Fruit fly (Drosophila melanogaster): ENCODE data around the gene Sec61gamma.

The Sec61gamma gene

DNA sequence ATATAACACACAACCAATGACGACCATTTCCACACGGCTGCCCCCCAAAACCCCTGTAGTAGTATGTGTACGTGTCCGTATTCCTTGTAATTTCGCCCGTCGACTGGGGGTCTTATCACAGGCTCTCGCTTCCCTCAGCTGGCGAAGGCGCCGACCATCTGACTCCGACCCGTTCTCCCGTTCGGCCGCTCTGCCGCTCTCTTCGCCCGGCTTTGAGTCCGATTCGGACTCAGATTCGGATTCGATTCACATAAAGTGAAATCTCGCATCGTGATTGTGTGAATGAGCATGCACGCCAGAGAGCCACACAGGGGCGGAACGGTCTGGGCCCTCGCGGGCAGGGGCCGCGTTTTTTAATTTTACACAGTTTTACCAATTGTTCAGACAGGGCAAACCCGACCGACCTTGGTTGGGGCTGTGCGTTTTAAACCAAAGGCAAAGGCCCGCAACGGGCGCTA lies 22.6 kb downstream of the Sec61gamma start (continued):
- TF ChIP-seq CG42726 (GFP tag; IDR thresholded peaks at IDR 0.05; ENCODE audit: partially characterized antibody): peak; percentile 82
- TF ChIP-seq CG11696 (GFP tag; IDR thresholded peaks at IDR 0.05): no peak
- TF ChIP-seq phol (tag; optimal IDR thresholded peaks at IDR 0.05): peak; percentile 1
- TF ChIP-seq HmgZ (tag; optimal IDR thresholded peaks at IDR 0.05): peak; percentile 8
- no peak for TF ChIP-seq Hr51 (GFP tag; optimal IDR thresholded peaks at IDR 0.05)
- TF ChIP-seq CG3838 (GFP tag; optimal IDR thresholded peaks at IDR 0.05): no peak
- 0 out of 3 replicates have a peak, but pooled peaks have one; percentile 39 for TF ChIP-seq CG3726 (GFP tag; IDR thresholded peaks at IDR 0.05)
- no peak for TF ChIP-seq Hmr (GFP tag; optimal IDR thresholded peaks at IDR 0.05)
- no peak for TF ChIP-seq CG10267 (tag; optimal IDR thresholded peaks at IDR 0.05)
- no peak for TF ChIP-seq CG4820 (GFP tag; optimal IDR thresholded peaks at IDR 0.05)
- TF ChIP-seq toy (GFP tag; IDR thresholded peaks at IDR 0.05): 0 out of 2 replicates have a peak, but pooled peaks have one; percentile 19
- TF ChIP-seq CG11723 (GFP tag; optimal IDR thresholded peaks at IDR 0.05): no peak
- TF ChIP-seq ham (GFP tag; IDR thresholded peaks at IDR 0.05): no peak
- peak; percentile 89 for TF ChIP-seq Rfx (GFP tag; IDR thresholded peaks at IDR 0.05)
- TF ChIP-seq Nf-YC (tag; optimal IDR thresholded peaks at IDR 0.05): no peak
- no peak for TF ChIP-seq cas (GFP tag; IDR thresholded peaks at IDR 0.05)
- TF ChIP-seq Eip74EF (GFP tag; optimal IDR thresholded peaks at IDR 0.05): no peak
- peak; percentile 37; the same call in 1 of the 2 replicates for TF ChIP-seq peb (GFP tag; IDR thresholded peaks at IDR 0.05)
- TF ChIP-seq salm (tag; optimal IDR thresholded peaks at IDR 0.05): no peak
- no peak for TF ChIP-seq ato (GFP tag; IDR thresholded peaks at IDR 0.05; ENCODE audit: partially characterized antibody)
- TF ChIP-seq CG10366 (GFP tag; IDR thresholded peaks at IDR 0.05): peak; percentile 44
- no peak for TF ChIP-seq Optix (GFP tag; IDR thresholded peaks at IDR 0.05)
- TF ChIP-seq CG14667 (GFP tag; IDR thresholded peaks at IDR 0.05): peak; percentile 35; the same call in 1 of the 2 replicates
- TF ChIP-seq CG6689 (GFP tag; IDR thresholded peaks at IDR 0.05): peak; percentile 53
- peak; percentile 87 for TF ChIP-seq Ets65A (GFP tag)
- TF ChIP-seq sim (GFP tag; IDR thresholded peaks at IDR 0.05): no peak
- peak; percentile 22 for TF ChIP-seq Hsf (GFP tag; optimal IDR thresholded peaks at IDR 0.05)
- peak; percentile 88 for TF ChIP-seq chinmo (GFP tag; IDR thresholded peaks at IDR 0.05; ENCODE audit: partially characterized antibody)
- TF ChIP-seq H2.0 (GFP tag; IDR thresholded peaks at IDR 0.05): peak; percentile 15; the same call in 1 of the 2 replicates
- no peak for TF ChIP-seq croc (GFP tag; conservative IDR thresholded peaks at IDR 0.05)
- peak in 1 of 2 experiments; percentile 21 for TF ChIP-seq Trl (optimal IDR thresholded peaks at IDR 0.05)
- peak; percentile 21 for TF ChIP-seq Trl (GFP tag; optimal IDR thresholded peaks at IDR 0.05)
- peak; percentile 9 for TF ChIP-seq dmrt99B (tag; optimal IDR thresholded peaks at IDR 0.05)
- peak; percentile 70 for TF ChIP-seq amos (GFP tag; IDR thresholded peaks at IDR 0.05; ENCODE audit: partially characterized antibody)
- TF ChIP-seq Med (GFP tag): peak; percentile 92
- peak; percentile 23 for TF ChIP-seq CG13424 (tag; optimal IDR thresholded peaks at IDR 0.05)
- TF ChIP-seq sna (GFP tag; IDR thresholded peaks at IDR 0.05; ENCODE audit: partially characterized antibody): no peak
- TF ChIP-seq CG8478 (optimal IDR thresholded peaks at IDR 0.05): no peak
- peak; percentile 96 for TF ChIP-seq row (GFP tag; IDR thresholded peaks at IDR 0.05)
- TF ChIP-seq fu2 (GFP tag; optimal IDR thresholded peaks at IDR 0.05): no peak
- peak; percentile 12 for TF ChIP-seq CG2712 (tag; optimal IDR thresholded peaks at IDR 0.05)
- TF ChIP-seq CG14441 (GFP tag; IDR thresholded peaks at IDR 0.05): peak; percentile 63
- TF ChIP-seq CG2129 (GFP tag; IDR thresholded peaks at IDR 0.05; ENCODE audit: partially characterized antibody): no peak
- TF ChIP-seq pb (GFP tag; optimal IDR thresholded peaks at IDR 0.05): no peak
- no peak for TF ChIP-seq stwl (tag; optimal IDR thresholded peaks at IDR 0.05)
- TF ChIP-seq CG4854 (GFP tag; optimal IDR thresholded peaks at IDR 0.05): no peak
- TF ChIP-seq CG15011 (GFP tag; optimal IDR thresholded peaks at IDR 0.05): no peak
- TF ChIP-seq CG1647 (GFP tag; optimal IDR thresholded peaks at IDR 0.05): no peak
- peak; percentile 35 for TF ChIP-seq CG9609 (GFP tag; optimal IDR thresholded peaks at IDR 0.05)
- TF ChIP-seq CG10147 (GFP tag; optimal IDR thresholded peaks at IDR 0.05): peak; percentile 8
- no peak for TF ChIP-seq bigmax (GFP tag; optimal IDR thresholded peaks at IDR 0.05)

All from whole organism, embryonic.